Worm (Caenorhabditis elegans): Measurements from ENCODE around the gene ZK632.14.
A peak's percentile ranks its signal among the peaks of the same experiment; 100 is the strongest.

ZK632.14 gene

ce11 chrIII:9827163-9827951 is 14.1 kb downstream of the ZK632.14 start, which contains the start of the genes ZK632.10 and ZK632.11:
Gene ZK632.10, minus strand, starts transcription at chrIII:9827722.
Gene ZK632.11, plus strand, starts transcription at chrIII:9827915.
- no peak for TF ChIP-seq aha-1 (tag)
- no peak for TF ChIP-seq madf-9 (GFP tag; conservative IDR thresholded peaks at IDR 0.05)
- TF ChIP-seq ztf-7 (tag; optimal IDR thresholded peaks at IDR 0.05) = peak; percentile 28
- TF ChIP-seq hlh-30 (tag; optimal IDR thresholded peaks at IDR 0.05; ENCODE audit: insufficient read depth) = peak; percentile 89
- TF ChIP-seq nhr-237 (tag; optimal IDR thresholded peaks at IDR 0.05) = no peak
- no peak for TF ChIP-seq sdz-12 (GFP tag; optimal IDR thresholded peaks at IDR 0.05)
- no peak for TF ChIP-seq egl-43 (GFP tag; IDR thresholded peaks at IDR 0.05)
- TF ChIP-seq saeg-2 (GFP tag; IDR thresholded peaks at IDR 0.05) = no peak
- no peak for TF ChIP-seq lin-15B (tag; optimal IDR thresholded peaks at IDR 0.05)
- TF ChIP-seq daf-19 (GFP tag; conservative IDR thresholded peaks at IDR 0.05) = no peak
- peak; percentile 35 to 72 for TF ChIP-seq mdl-1 (tag; optimal IDR thresholded peaks at IDR 0.05)
- peak; percentile 32 for TF ChIP-seq T20F7.1 (GFP tag; optimal IDR thresholded peaks at IDR 0.05)
- TF ChIP-seq mep-1 (tag; optimal IDR thresholded peaks at IDR 0.05) = peak; percentile 53
- TF ChIP-seq ctbp-1 (GFP tag; IDR thresholded peaks at IDR 0.05) = 0 out of 2 replicates have a peak, but pooled peaks have one; percentile 28
- no peak for TF ChIP-seq zip-2 (tag; optimal IDR thresholded peaks at IDR 0.05)
- no peak for TF ChIP-seq ceh-32 (tag; optimal IDR thresholded peaks at IDR 0.05; ENCODE audit: poor library complexity)
- no peak for TF ChIP-seq nhr-102 (tag; optimal IDR thresholded peaks at IDR 0.05)
- TF ChIP-seq hlh-11 (tag; optimal IDR thresholded peaks at IDR 0.05) = peak; percentile 26
- TF ChIP-seq lin-38 (GFP tag; IDR thresholded peaks at IDR 0.05) = peak; percentile 34
- TF ChIP-seq F10B5.3 (tag; optimal IDR thresholded peaks at IDR 0.05) = no peak
- TF ChIP-seq mxl-2 (GFP tag; conservative IDR thresholded peaks at IDR 0.05) = no peak
- no peak for TF ChIP-seq F37D6.2 (tag; optimal IDR thresholded peaks at IDR 0.05)
- TF ChIP-seq pha-4 (GFP tag; IDR thresholded peaks at IDR 0.05) = no peak
- peak; percentile 87 for TF ChIP-seq pha-4 (tag; optimal IDR thresholded peaks at IDR 0.05)
- TF ChIP-seq daf-16 (GFP tag; optimal IDR thresholded peaks at IDR 0.05) = peak in 1 of 2 experiments; percentile 27
- TF ChIP-seq daf-16 (tag; optimal IDR thresholded peaks at IDR 0.05) = peak; percentile 93
- TF ChIP-seq lin-1 (GFP tag; IDR thresholded peaks at IDR 0.05) = 0 out of 2 replicates have a peak, but pooled peaks have one; percentile 7
- TF ChIP-seq dpl-1 (GFP tag; optimal IDR thresholded peaks at IDR 0.05) = peak; percentile 40
- TF ChIP-seq rbr-2 (tag; optimal IDR thresholded peaks at IDR 0.05) = peak; percentile 6
- TF ChIP-seq ceh-20 (GFP tag; IDR thresholded peaks at IDR 0.05) = no peak
- TF ChIP-seq duxl-1 (tag; optimal IDR thresholded peaks at IDR 0.05; ENCODE audit: poor library complexity) = no peak
- TF ChIP-seq gei-8 (GFP tag; optimal IDR thresholded peaks at IDR 0.05) = no peak
- TF ChIP-seq unc-130 (GFP tag; optimal IDR thresholded peaks at IDR 0.05) = peak; percentile 56
- peak; percentile 52 for TF ChIP-seq dmd-6 (GFP tag; IDR thresholded peaks at IDR 0.05)
- no peak for TF ChIP-seq fos-1 (tag; optimal IDR thresholded peaks at IDR 0.05)
- no peak for TF ChIP-seq lir-3 (tag; optimal IDR thresholded peaks at IDR 0.05)
- peak; percentile 44 for TF ChIP-seq dve-1 (tag; optimal IDR thresholded peaks at IDR 0.05; ENCODE audit: insufficient read depth)
- no peak for TF ChIP-seq nhr-77 (tag; optimal IDR thresholded peaks at IDR 0.05)
- TF ChIP-seq lsy-2 (tag; optimal IDR thresholded peaks at IDR 0.05) = peak; percentile 61 to 98
- peak; percentile 16; the same call in 1 of the 2 replicates for TF ChIP-seq lim-7 (GFP tag; IDR thresholded peaks at IDR 0.05)
- TF ChIP-seq nhr-11 (tag; optimal IDR thresholded peaks at IDR 0.05) = no peak
- no peak for TF ChIP-seq F26F4.8 (GFP tag; conservative IDR thresholded peaks at IDR 0.05)
- TF ChIP-seq lin-39 (tag; optimal IDR thresholded peaks at IDR 0.05) = no peak
- TF ChIP-seq unc-62 (GFP tag; optimal IDR thresholded peaks at IDR 0.05 in 1 of 2) = peak in 1 of 2 experiments; percentile 74
- TF ChIP-seq unc-62 (tag; optimal IDR thresholded peaks at IDR 0.05) = no peak
- no peak for TF ChIP-seq lin-29 (GFP tag; IDR thresholded peaks at IDR 0.05)
- TF ChIP-seq ztf-11 (tag; optimal IDR thresholded peaks at IDR 0.05) = no peak
- no peak for TF ChIP-seq hif-1 (tag; optimal IDR thresholded peaks at IDR 0.05)
- TF ChIP-seq mes-2 (tag; optimal IDR thresholded peaks at IDR 0.05; ENCODE audit: poor library complexity, severe bottlenecking) = peak; percentile 80

All from whole organism, L4 larva.